Worm (Caenorhabditis elegans) whole organism, late embryonic: ENCODE data around the gene cht-6.

Experiments used
- C08G9.2 ChIP-seq: sonication (generic microtip); optimal IDR thresholded peaks from 2 replicates; lab custom pipeline; 2016; ENCODE audit warnings: mild to moderate bottlenecking, missing genetic modification characterization, moderate library complexity, missing compliant biosample characterization
- F13H6.1 ChIP-seq: sonication (generic microtip); optimal IDR thresholded peaks from 2 replicates; lab custom pipeline; 2016; ENCODE audit warnings: missing genetic modification characterization, missing compliant biosample characterization
- K09A11.1 ChIP-seq: sonication (generic microtip); optimal IDR thresholded peaks from 2 replicates; lab custom pipeline; 2017; ENCODE audit warnings: antibody characterized with exemption, mild to moderate bottlenecking, missing genetic modification characterization, missing compliant biosample characterization; ENCODE audit not compliant: insufficient read depth
- ahr-1 ChIP-seq: sonication (generic microtip); optimal IDR thresholded peaks from 2 replicates; lab custom pipeline; 2016; ENCODE audit warnings: missing genetic modification characterization, missing compliant biosample characterization
- ceh-14 ChIP-seq: sonication (generic microtip); optimal IDR thresholded peaks from 2 replicates; lab custom pipeline; 2016; ENCODE audit warnings: missing genotype, missing genetic modification characterization, missing compliant biosample characterization
- ceh-2 ChIP-seq: sonication (generic microtip); optimal IDR thresholded peaks from 2 replicates; lab custom pipeline; 2016; ENCODE audit warnings: missing genotype, missing genetic modification characterization, missing compliant biosample characterization
- ceh-22 ChIP-seq: sonication (generic microtip); optimal IDR thresholded peaks from 2 replicates; lab custom pipeline; 2017; ENCODE audit warnings: missing biosample characterization, missing genetic modification characterization
- ceh-31 ChIP-seq: sonication (generic microtip); optimal IDR thresholded peaks from 2 replicates; lab custom pipeline; 2016; ENCODE audit warnings: missing genetic modification characterization, missing compliant biosample characterization
- ceh-34 ChIP-seq: sonication (generic microtip); optimal IDR thresholded peaks from 2 replicates; lab custom pipeline; 2016; ENCODE audit warnings: mild to moderate bottlenecking, missing genetic modification characterization, missing compliant biosample characterization
- ceh-6 ChIP-seq: fragments of 200-800 bp; sonication (Bioruptor generic); optimal IDR thresholded peaks from 2 replicates; lab custom pipeline; 2018; ENCODE audit warnings: mild to moderate bottlenecking, missing genetic modification characterization, missing compliant biosample characterization
- che-1 ChIP-seq: sonication (generic microtip); optimal IDR thresholded peaks from 2 replicates; lab custom pipeline; 2016; ENCODE audit warnings: mild to moderate bottlenecking, missing genetic modification characterization, missing compliant biosample characterization
- dmd-4 ChIP-seq: sonication (generic microtip); optimal IDR thresholded peaks from 2 replicates; lab custom pipeline; 2016; ENCODE audit warnings: borderline replicate concordance, missing genetic modification characterization, missing compliant biosample characterization
- elt-4 ChIP-seq: sonication (generic microtip); optimal IDR thresholded peaks from 2 replicates; lab custom pipeline; 2016; ENCODE audit warnings: missing genetic modification characterization, missing compliant biosample characterization
- ets-4 ChIP-seq: sonication (generic microtip); optimal IDR thresholded peaks from 2 replicates; lab custom pipeline; 2016; ENCODE audit warnings: missing genetic modification characterization, missing compliant biosample characterization
- eyg-1 ChIP-seq: sonication (generic microtip); optimal IDR thresholded peaks from 2 replicates; lab custom pipeline; 2016; ENCODE audit warnings: missing genotype, missing genetic modification characterization, missing compliant biosample characterization
- fkh-6 ChIP-seq: sonication (generic microtip); optimal IDR thresholded peaks from 2 replicates; lab custom pipeline; 2016; ENCODE audit warnings: missing genetic modification characterization, missing compliant biosample characterization
- hlh-13 ChIP-seq: fragments of 200-800 bp; sonication (Bioruptor generic); optimal IDR thresholded peaks from 2 replicates; lab custom pipeline; 2018; ENCODE audit warnings: mild to moderate bottlenecking, missing genetic modification characterization, missing compliant biosample characterization
- hlh-6 ChIP-seq: sonication (generic microtip); optimal IDR thresholded peaks from 2 replicates; lab custom pipeline; 2016; ENCODE audit warnings: missing genotype, missing genetic modification characterization, missing compliant biosample characterization
- hlh-8 ChIP-seq: sonication (generic microtip); optimal IDR thresholded peaks from 2 replicates; lab custom pipeline; 2016; ENCODE audit warnings: missing genotype, missing genetic modification characterization, missing compliant biosample characterization
- lin-11 ChIP-seq: fragments of 200-800 bp; sonication (Bioruptor generic); optimal IDR thresholded peaks from 2 replicates; lab custom pipeline; 2018; ENCODE audit warnings: mild to moderate bottlenecking, missing genetic modification characterization, missing compliant biosample characterization
- madf-2 ChIP-seq: sonication (generic microtip); optimal IDR thresholded peaks from 2 replicates; lab custom pipeline; 2017; ENCODE audit warnings: missing genetic modification characterization, missing compliant biosample characterization
- nhr-11 ChIP-seq: fragments of 150-350 bp; optimal IDR thresholded peaks from 2 replicates; lab custom pipeline; 2014; ENCODE audit warnings: missing biosample characterization, missing genetic modification characterization
- nhr-232 ChIP-seq: sonication (generic microtip); optimal IDR thresholded peaks from 2 replicates; lab custom pipeline; 2016; ENCODE audit warnings: missing genetic modification characterization, missing compliant biosample characterization
- npax-4 ChIP-seq: sonication (generic microtip); optimal IDR thresholded peaks from 2 replicates; lab custom pipeline; 2016; ENCODE audit warnings: missing genetic modification characterization, missing compliant biosample characterization
- pag-3 ChIP-seq: sonication (generic microtip); optimal IDR thresholded peaks from 2 replicates; lab custom pipeline; 2016; ENCODE audit warnings: missing compliant biosample characterization, missing genetic modification characterization, borderline replicate concordance
- pat-9 ChIP-seq: fragments of 200-800 bp; sonication (Bioruptor generic); optimal IDR thresholded peaks from 2 replicates; lab custom pipeline; 2018; ENCODE audit warnings: mild to moderate bottlenecking, missing genetic modification characterization, moderate library complexity, missing compliant biosample characterization
- pax-1 ChIP-seq: fragments of 150-350 bp; optimal IDR thresholded peaks from 2 replicates; lab custom pipeline; 2014; ENCODE audit warnings: missing biosample characterization, missing genetic modification characterization
- ref-2 ChIP-seq: sonication (generic microtip); optimal IDR thresholded peaks from 2 replicates; lab custom pipeline; 2016; ENCODE audit warnings: missing genetic modification characterization, missing compliant biosample characterization
- rnt-1 ChIP-seq: sonication (generic microtip); optimal IDR thresholded peaks from 2 replicates; lab custom pipeline; 2016; ENCODE audit warnings: missing genetic modification characterization, missing compliant biosample characterization
- sdc-2 ChIP-seq: sonication (generic microtip); optimal IDR thresholded peaks from 2 replicates; lab custom pipeline; 2016; ENCODE audit warnings: missing genotype, missing genetic modification characterization, missing compliant biosample characterization
- sox-4 ChIP-seq: sonication (generic microtip); optimal IDR thresholded peaks from 2 replicates; lab custom pipeline; 2017; ENCODE audit warnings: mild to moderate bottlenecking, missing genetic modification characterization, inconsistent platforms, missing compliant biosample characterization
- ttx-3 ChIP-seq: sonication (generic microtip); optimal IDR thresholded peaks from 2 replicates; lab custom pipeline; 2016; ENCODE audit warnings: missing genetic modification reagents, missing genetic modification characterization, missing compliant biosample characterization
- unc-3 ChIP-seq, 2 experiments: fragments of 200-800 bp in 1 of 2; sonication (Bioruptor generic) in 1 of 2; sonication (generic microtip) in 1 of 2; conservative IDR thresholded peaks in 1 of 2; optimal IDR thresholded peaks in 1 of 2; 2 replicates each; pipeline versions ENCODE4 v1.3.6 to Lab custom; 2016 to 2022; ENCODE audit warnings: missing compliant biosample characterization in 2 of 2, missing genetic modification characterization in 2 of 2, missing genetic modification reagents in 1 of 2
- unc-55 ChIP-seq: sonication (generic microtip); optimal IDR thresholded peaks from 2 replicates; lab custom pipeline; 2017; ENCODE audit warnings: missing biosample characterization, missing genetic modification reagents, missing genetic modification characterization

cht-6 gene

ce11 chrV:6436332-6436731, 21.5 kb downstream of the cht-6 start, which contains the start of gene hpo-19:
TSS of gene hpo-19 (plus strand) at chrV:6436645.
- no peak for TF ChIP-seq nhr-11
- TF ChIP-seq K09A11.1 (tag; lab: Kevin White, UChicago), result no peak
- TF ChIP-seq madf-2 (tag; lab: Kevin White, UChicago), result no peak
- TF ChIP-seq pag-3, result no peak
- TF ChIP-seq hlh-8 (tag; lab: Kevin White, UChicago), result no peak
- no peak for TF ChIP-seq ceh-2 (tag; lab: Kevin White, UChicago)
- no peak for TF ChIP-seq C08G9.2 (tag; lab: Kevin White, UChicago)
- TF ChIP-seq ahr-1 (tag; lab: Kevin White, UChicago), result no peak
- TF ChIP-seq npax-4, result no peak
- no peak for TF ChIP-seq pat-9 (tag; lab: Kevin White, UChicago)
- no peak for TF ChIP-seq hlh-6 (tag; lab: Kevin White, UChicago)
- no peak for TF ChIP-seq che-1 (tag; lab: Kevin White, UChicago)
- TF ChIP-seq ceh-34, result no peak
- no peak for TF ChIP-seq ets-4 (tag; lab: Kevin White, UChicago)
- TF ChIP-seq ceh-31 (tag; lab: Kevin White, UChicago), result no peak
- no peak for TF ChIP-seq hlh-13 (GFP tag; lab: Kevin White, UChicago)
- no peak for TF ChIP-seq ceh-22 (tag; lab: Kevin White, UChicago)
- TF ChIP-seq fkh-6 (tag; lab: Kevin White, UChicago), result no peak
- TF ChIP-seq ttx-3 (tag; lab: Kevin White, UChicago), result no peak
- TF ChIP-seq rnt-1 (tag; lab: Kevin White, UChicago), result no peak

- TF ChIP-seq ceh-14, result no peak
- no peak for TF ChIP-seq sdc-2 (tag; lab: Kevin White, UChicago)
- TF ChIP-seq unc-55, result no peak
- no peak for TF ChIP-seq che-1 (tag; lab: Kevin White, UChicago)
These were observed 23.8 kb downstream of the cht-6 start, which contains the start of gene T05H4.4 for ce11 chrV:6438601-6439000. TSS of gene T05H4.4 (plus strand) at chrV:6438901.

- TF ChIP-seq dmd-4, result no peak
- TF ChIP-seq lin-11 (tag; lab: Kevin White, UChicago), result no peak
- TF ChIP-seq F13H6.1 (tag; lab: Kevin White, UChicago), result no peak
- TF ChIP-seq ref-2 (tag; lab: Kevin White, UChicago), result no peak
- TF ChIP-seq ceh-14, result no peak
- no peak for TF ChIP-seq pax-1 (tag; lab: Kevin White, UChicago)
- TF ChIP-seq npax-4, result no peak
- no peak for TF ChIP-seq unc-3 (GFP tag; conservative IDR thresholded peaks at IDR 0.05; lab: Robert Waterston, UW)
- TF ChIP-seq unc-3 (tag; optimal IDR thresholded peaks at IDR 0.05; lab: Kevin White, UChicago), result no peak
- TF ChIP-seq ceh-6 (GFP tag; lab: Kevin White, UChicago), result no peak
- TF ChIP-seq, all 69 proteins: peak for 0
These were observed 26.8 kb downstream of the cht-6 start, which contains the start of gene T05H4.15 for ce11 chrV:6441613-6442012. TSS of gene T05H4.15 (minus strand) at chrV:6441713.

- TF ChIP-seq elt-4 (tag; lab: Kevin White, UChicago) (no peak), hlh-6 (tag; lab: Kevin White, UChicago) (no peak), ceh-2 (tag; lab: Kevin White, UChicago) (no peak), madf-2 (tag; lab: Kevin White, UChicago) (no peak), ceh-31 (tag; lab: Kevin White, UChicago) (no peak), sox-4 (tag; lab: Kevin White, UChicago) (no peak), npax-4 (no peak), ref-2 (tag; lab: Kevin White, UChicago) (no peak), eyg-1 (tag; lab: Kevin White, UChicago) (no peak), pat-9 (tag; lab: Kevin White, UChicago) (no peak), ceh-34 (no peak), nhr-232 (tag; lab: Kevin White, UChicago) (no peak)
These were observed 27.2 kb downstream of the cht-6 start, which contains the start of gene T05H4.3 for ce11 chrV:6442037-6442436. TSS of gene T05H4.3 (plus strand) at chrV:6442337.
